Fruit fly (Drosophila melanogaster) whole organism, pupa: Measurements from ENCODE around the gene Chrac-14.

Experiments
- CG12605 ChIP-seq: fragments of 200-800 bp; sonication (Bioruptor generic); IDR thresholded peaks from 2 replicates; pipeline ENCODE4 v1.3.6; 2022; ENCODE audit warnings: missing biosample characterization, missing genetic modification characterization
- CG32121 ChIP-seq: fragments of 200-800 bp; sonication (Bioruptor generic); IDR thresholded peaks from 2 replicates; pipeline ENCODE4 v1.3.6; 2022; ENCODE audit warnings: missing biosample characterization, missing genetic modification characterization
- CG8159 ChIP-seq: fragments of 200-800 bp; sonication (Bioruptor generic); optimal IDR thresholded peaks from 3 replicates; lab custom pipeline; 2018; ENCODE audit warnings: missing biosample characterization, mild to moderate bottlenecking, missing genetic modification characterization, moderate library complexity
- Pif1B ChIP-seq: fragments of 200-800 bp; sonication (Bioruptor generic); optimal IDR thresholded peaks from 3 replicates; lab custom pipeline; 2016; ENCODE audit warnings: missing biosample characterization, missing genetic modification characterization

dm6 chr2L:8437176-8437575 lies at the start of gene Chrac-14, which contains the start of gene D12:
- no peak for TF ChIP-seq CG12605 (GFP tag; lab: Robert Waterston, UW)
- no peak for TF ChIP-seq CG32121 (GFP tag; lab: Robert Waterston, UW)
- no peak for TF ChIP-seq CG8159 (tag; lab: Kevin White, UChicago)
- no peak for TF ChIP-seq Pif1B
